Fruit fly (Drosophila melanogaster) whole organism, embryonic: Measurements from ENCODE around the gene Mgat4a.

Experiments
- CG10543 ChIP-seq: fragments of 200-800 bp; sonication (Bioruptor generic); optimal IDR thresholded peaks from 3 replicates; lab custom pipeline; 2017; ENCODE audit warnings: missing biosample characterization, mild to moderate bottlenecking, missing genetic modification characterization, moderate library complexity
- CG10565 ChIP-seq: fragments of 200-800 bp; sonication (Bioruptor generic); optimal IDR thresholded peaks from 3 replicates; lab custom pipeline; 2016; ENCODE audit warnings: missing biosample characterization, mild to moderate bottlenecking, missing genetic modification characterization
- CG11504 ChIP-seq: fragments of 200-800 bp; sonication (Bioruptor generic); optimal IDR thresholded peaks from 3 replicates; lab custom pipeline; 2019; ENCODE audit warnings: missing biosample characterization, mild to moderate bottlenecking, missing genetic modification characterization, moderate library complexity
- CG12104 ChIP-seq: fragments of 200-800 bp; sonication (Bioruptor generic); optimal IDR thresholded peaks from 3 replicates; lab custom pipeline; 2016; ENCODE audit warnings: missing biosample characterization, missing genetic modification characterization
- CG12219 ChIP-seq: fragments of 200-800 bp; sonication (Bioruptor generic); optimal IDR thresholded peaks from 3 replicates; lab custom pipeline; 2018; ENCODE audit warnings: missing biosample characterization, mild to moderate bottlenecking, missing genetic modification characterization
- CG13624 ChIP-seq: fragments of 200-800 bp; sonication (Bioruptor generic); optimal IDR thresholded peaks from 2 replicates; lab custom pipeline; 2016; ENCODE audit warnings: missing biosample characterization, missing genetic modification characterization
- CG15601 ChIP-seq: fragments of 200-800 bp; sonication (Bioruptor generic); optimal IDR thresholded peaks from 3 replicates; lab custom pipeline; 2019; ENCODE audit warnings: missing biosample characterization, mild to moderate bottlenecking, missing genetic modification characterization, moderate library complexity
- CG15696 ChIP-seq: fragments of 200-800 bp; sonication (Bioruptor generic); optimal IDR thresholded peaks from 2 replicates; lab custom pipeline; 2019; ENCODE audit warnings: missing biosample characterization, mild to moderate bottlenecking, missing genetic modification characterization, moderate library complexity
- CG17359 ChIP-seq: fragments of 200-800 bp; sonication (Bioruptor generic); optimal IDR thresholded peaks from 3 replicates; lab custom pipeline; 2018; ENCODE audit warnings: missing biosample characterization, mild to moderate bottlenecking, missing genetic modification characterization, moderate library complexity
- CG17385 ChIP-seq: fragments of 200-800 bp; sonication (Bioruptor generic); optimal IDR thresholded peaks from 3 replicates; lab custom pipeline; 2018; ENCODE audit warnings: missing biosample characterization, mild to moderate bottlenecking, missing genetic modification characterization
- CG17829 ChIP-seq: fragments of 200-800 bp; optimal IDR thresholded peaks from 2 replicates; lab custom pipeline; 2019; ENCODE audit warnings: missing biosample characterization, mild to moderate bottlenecking, missing genetic modification characterization, moderate library complexity
- CG2120 ChIP-seq: fragments of 200-800 bp; sonication (Bioruptor generic); optimal IDR thresholded peaks from 3 replicates; lab custom pipeline; 2016; ENCODE audit warnings: missing biosample characterization, missing genetic modification characterization
- CG4360 ChIP-seq: fragments of 200-800 bp; sonication (Bioruptor generic); IDR thresholded peaks from 2 replicates; pipeline ENCODE4 v1.3.6; 2022; ENCODE audit warnings: missing biosample characterization, missing genetic modification characterization
- CG5245 ChIP-seq: fragments of 200-800 bp; sonication (Bioruptor generic); optimal IDR thresholded peaks from 3 replicates; lab custom pipeline; 2016; ENCODE audit warnings: missing biosample characterization, missing genetic modification characterization
- CG6791 ChIP-seq: fragments of 200-800 bp; sonication (Bioruptor generic); IDR thresholded peaks from 3 replicates; pipeline ENCODE4 v1.3.6; 2022; ENCODE audit warnings: missing biosample characterization, missing genetic modification characterization; ENCODE audit not compliant: partially characterized antibody
- CG6854 ChIP-seq: fragments of 200-800 bp; sonication (Bioruptor generic); optimal IDR thresholded peaks from 3 replicates; lab custom pipeline; 2017; ENCODE audit warnings: missing biosample characterization, mild to moderate bottlenecking, missing genetic modification characterization
- CG7372 ChIP-seq: fragments of 200-800 bp; sonication (Bioruptor generic); IDR thresholded peaks from 2 replicates; pipeline ENCODE4 v1.3.6; 2022; ENCODE audit warnings: missing biosample characterization, missing genetic modification characterization
- CG7556 ChIP-seq: fragments of 200-800 bp; sonication (Bioruptor generic); optimal IDR thresholded peaks from 2 replicates; lab custom pipeline; 2017; ENCODE audit warnings: missing biosample characterization, mild to moderate bottlenecking, missing genetic modification characterization
- CG7839 ChIP-seq: fragments of 200-800 bp; sonication (Bioruptor generic); optimal IDR thresholded peaks from 3 replicates; lab custom pipeline; 2018; ENCODE audit warnings: missing biosample characterization, mild to moderate bottlenecking, missing genetic modification characterization, moderate library complexity
- CG7928 ChIP-seq: fragments of 200-800 bp; sonication (Bioruptor generic); optimal IDR thresholded peaks from 2 replicates; lab custom pipeline; 2017; ENCODE audit warnings: missing biosample characterization, mild to moderate bottlenecking, missing genetic modification characterization
- CG9727 ChIP-seq: fragments of 200-800 bp; sonication (Bioruptor generic); optimal IDR thresholded peaks from 3 replicates; lab custom pipeline; 2017; ENCODE audit warnings: missing biosample characterization, mild to moderate bottlenecking, missing genetic modification characterization
- CoRest ChIP-seq: fragments of 200-800 bp; sonication (Bioruptor generic); optimal IDR thresholded peaks from 3 replicates; lab custom pipeline; 2018; ENCODE audit warnings: missing biosample characterization, mild to moderate bottlenecking, missing genetic modification characterization, moderate library complexity
- D19B ChIP-seq: fragments of 200-800 bp; sonication (Bioruptor generic); optimal IDR thresholded peaks from 2 replicates; lab custom pipeline; 2017; ENCODE audit warnings: missing biosample characterization, mild to moderate bottlenecking, missing genetic modification characterization
- Doc3 ChIP-seq: fragments of 200-800 bp; sonication (Bioruptor generic); IDR thresholded peaks from 3 replicates; pipeline ENCODE4 v1.3.6; 2022; ENCODE audit warnings: missing biosample characterization, missing genetic modification characterization; ENCODE audit not compliant: partially characterized antibody
- ERR ChIP-seq: fragments of 200-800 bp; sonication (Bioruptor generic); optimal IDR thresholded peaks from 2 replicates; lab custom pipeline; 2016; ENCODE audit warnings: missing biosample characterization, missing genetic modification characterization
- Fer3 ChIP-seq: fragments of 200-800 bp; sonication (Bioruptor generic); optimal IDR thresholded peaks from 2 replicates; lab custom pipeline; 2018; ENCODE audit warnings: missing biosample characterization, mild to moderate bottlenecking, missing genetic modification characterization, moderate library complexity
- H2.0 ChIP-seq: fragments of 200-800 bp; sonication (Bioruptor generic); IDR thresholded peaks from 2 replicates; pipeline ENCODE4 v1.3.6; 2022; ENCODE audit warnings: missing biosample characterization, missing genetic modification characterization
- Six4 ChIP-seq: fragments of 200-800 bp; sonication (Bioruptor generic); optimal IDR thresholded peaks from 2 replicates; lab custom pipeline; 2016; ENCODE audit warnings: missing biosample characterization, missing genetic modification characterization
- YL-1 ChIP-seq: fragments of 200-800 bp; sonication (Bioruptor generic); optimal IDR thresholded peaks from 3 replicates; lab custom pipeline; 2017; ENCODE audit warnings: missing biosample characterization, mild to moderate bottlenecking, missing genetic modification characterization
- aop ChIP-seq: fragments of 200-800 bp; sonication (Bioruptor generic); IDR thresholded peaks from 2 replicates; pipeline ENCODE4 v1.3.6; 2022; ENCODE audit warnings: missing biosample characterization, missing genetic modification characterization
- cad ChIP-seq: fragments of >200 bp; optimal IDR thresholded peaks from 2 replicates; lab custom pipeline; 2017; ENCODE audit warnings: missing biosample characterization, missing genetic modification characterization
- caup ChIP-seq: fragments of 200-800 bp; sonication (Bioruptor generic); optimal IDR thresholded peaks from 3 replicates; lab custom pipeline; 2017; ENCODE audit warnings: missing biosample characterization, mild to moderate bottlenecking, missing genetic modification characterization, moderate library complexity; ENCODE audit not compliant: severe bottlenecking
- dpn ChIP-seq, 2 experiments: fragments of 200-800 bp; sonication (Bioruptor generic); optimal IDR thresholded peaks; 3 replicates each; lab custom pipeline; 2016; ENCODE audit warnings: missing biosample characterization in 2 of 2, missing genetic modification characterization in 2 of 2
- eve ChIP-seq, 2 experiments: fragments of >200 bp; optimal IDR thresholded peaks; 2 replicates each; lab custom pipeline; 2017; ENCODE audit warnings: missing biosample characterization in 2 of 2, missing genetic modification characterization in 2 of 2
- ewg ChIP-seq: fragments of 200-800 bp; sonication (Bioruptor generic); optimal IDR thresholded peaks from 3 replicates; lab custom pipeline; 2017; ENCODE audit warnings: mild to moderate bottlenecking, missing biosample characterization, missing genetic modification reagents, missing genetic modification characterization
- jumu ChIP-seq: fragments of 200-800 bp; sonication (Bioruptor generic); optimal IDR thresholded peaks from 3 replicates; lab custom pipeline; 2016; ENCODE audit warnings: missing biosample characterization, missing genetic modification characterization
- klu ChIP-seq: fragments of 200-800 bp; sonication (Bioruptor generic); IDR thresholded peaks from 2 replicates; pipeline ENCODE4 v1.3.6; 2022; ENCODE audit warnings: missing biosample characterization, missing genetic modification characterization
- nerfin-2 ChIP-seq: fragments of 200-800 bp; sonication (Bioruptor generic); IDR thresholded peaks from 2 replicates; pipeline ENCODE4 v1.3.6; 2022; ENCODE audit warnings: missing biosample characterization, missing genetic modification characterization; ENCODE audit not compliant: partially characterized antibody
- pan ChIP-seq, 4 experiments: fragments of >200 bp in 3 of 4; fragments of 200-800 bp in 1 of 4; sonication (Bioruptor generic) in 1 of 4; optimal IDR thresholded peaks in 3 of 4; IDR thresholded peaks in 1 of 4; 2 replicates each; pipeline versions ENCODE4 v1.3.6 to Lab custom; 2017 to 2022; ENCODE audit warnings: missing biosample characterization in 2 of 4, missing genetic modification characterization in 2 of 4, mixed read lengths in 1 of 4
- row ChIP-seq: fragments of 200-800 bp; sonication (Bioruptor generic); IDR thresholded peaks from 3 replicates; pipeline ENCODE4 v1.3.6; 2022; ENCODE audit warnings: missing biosample characterization, missing genetic modification characterization
- sens ChIP-seq: fragments of 200-800 bp; sonication (Bioruptor generic); peaks from one replicate; lab custom pipeline; 2016; ENCODE audit warnings: missing biosample characterization, missing genetic modification characterization
- seq ChIP-seq: fragments of 200-800 bp; sonication (Bioruptor generic); IDR thresholded peaks from 2 replicates; pipeline ENCODE4 v1.3.6; 2022; ENCODE audit warnings: missing biosample characterization, missing genetic modification characterization
- sim ChIP-seq: fragments of 200-800 bp; sonication (Bioruptor generic); IDR thresholded peaks from 2 replicates; pipeline ENCODE4 v1.3.6; 2022; ENCODE audit warnings: missing biosample characterization, missing genetic modification characterization
- slbo ChIP-seq: fragments of 200-800 bp; sonication (Bioruptor generic); IDR thresholded peaks from 2 replicates; pipeline ENCODE4 v1.3.6; 2022; ENCODE audit warnings: missing biosample characterization, missing genetic modification characterization
- slp2 ChIP-seq: fragments of 200-800 bp; sonication (Bioruptor generic); optimal IDR thresholded peaks from 2 replicates; lab custom pipeline; 2016; ENCODE audit warnings: missing biosample characterization, missing genetic modification characterization
- so ChIP-seq: fragments of 200-800 bp; sonication (Bioruptor generic); IDR thresholded peaks from 3 replicates; pipeline ENCODE4 v1.3.6; 2022; ENCODE audit warnings: missing biosample characterization, missing genetic modification characterization
- ssp ChIP-seq: fragments of 200-800 bp; sonication (Bioruptor generic); IDR thresholded peaks from 2 replicates; pipeline ENCODE4 v1.3.6; 2022; ENCODE audit warnings: missing biosample characterization, missing genetic modification characterization
- tup ChIP-seq: fragments of 200-800 bp; sonication (Bioruptor generic); optimal IDR thresholded peaks from 2 replicates; lab custom pipeline; 2016; ENCODE audit warnings: missing biosample characterization, mild to moderate bottlenecking, missing genetic modification characterization, moderate library complexity

The Mgat4a gene

dm6 chr3L:14781082-14781862 is 19.4 kb downstream of the Mgat4a start (continued):
- TF ChIP-seq ewg (GFP tag; lab: Kevin White, UChicago) = peak; percentile 40
- no peak for TF ChIP-seq CG10565 (GFP tag; lab: Kevin White, UChicago)
- TF ChIP-seq aop (GFP tag; lab: Robert Waterston, UW) = peak; percentile 93
- peak; percentile 88 for TF ChIP-seq CG12104 (GFP tag; lab: Kevin White, UChicago)
- no peak for TF ChIP-seq klu (GFP tag; lab: Robert Waterston, UW)
- no peak for TF ChIP-seq ssp (GFP tag; lab: Robert Waterston, UW)
- TF ChIP-seq cad (GFP tag; lab: Kevin White, UChicago) = no peak
- TF ChIP-seq seq (GFP tag; lab: Robert Waterston, UW) = peak; percentile 80; the same call in 1 of the 2 replicates
- TF ChIP-seq tup (GFP tag; lab: Kevin White, UChicago) = no peak
- peak; percentile 69 for TF ChIP-seq CG17359 (tag; lab: Kevin White, UChicago)
- TF ChIP-seq Six4 (GFP tag; lab: Kevin White, UChicago) = peak; percentile 21
- no peak; the same call in 2 of the 3 replicates for TF ChIP-seq Doc3 (GFP tag; lab: Robert Waterston, UW)
- TF ChIP-seq CG7839 (tag; lab: Kevin White, UChicago) = peak; percentile 79
- peak; percentile 34 to 64 for TF ChIP-seq dpn (GFP tag; optimal IDR thresholded peaks at IDR 0.05; lab: Kevin White, UChicago)
- TF ChIP-seq CG11504 (tag; lab: Kevin White, UChicago) = peak; percentile 85
- peak; percentile 65 for TF ChIP-seq CG12219 (GFP tag; lab: Kevin White, UChicago)
- TF ChIP-seq CG6791 (GFP tag; lab: Robert Waterston, UW) = no peak
- peak; percentile 58 for TF ChIP-seq CG15601 (tag; lab: Kevin White, UChicago)
- peak; percentile 29 for TF ChIP-seq CG13624 (GFP tag; lab: Kevin White, UChicago)
- peak; percentile 29 for TF ChIP-seq D19B
- TF ChIP-seq jumu = no peak
- TF ChIP-seq so (GFP tag; lab: Robert Waterston, UW) = peak; percentile 50; the same call in 1 of the 3 replicates
- peak; percentile 92 for TF ChIP-seq CG17829 (tag; lab: Kevin White, UChicago)
- TF ChIP-seq row (GFP tag; lab: Robert Waterston, UW) = peak; percentile 84
- peak; percentile 29 for TF ChIP-seq caup (GFP tag; lab: Kevin White, UChicago)
- peak; percentile 32 for TF ChIP-seq Fer3 (tag; lab: Kevin White, UChicago)
- TF ChIP-seq CG17385 = peak; percentile 72
- TF ChIP-seq nerfin-2 = no peak
- TF ChIP-seq eve (GFP tag; optimal IDR thresholded peaks at IDR 0.05; lab: Kevin White, UChicago) = peak in 1 of 2 experiments; percentile 85
- TF ChIP-seq YL-1 = peak; percentile 50
- TF ChIP-seq CG7372 (GFP tag; lab: Robert Waterston, UW) = 0 out of 2 replicates have a peak, but pooled peaks have one; percentile 23
- TF ChIP-seq CG6854 (GFP tag; lab: Kevin White, UChicago) = peak; percentile 72
- peak; percentile 66 for TF ChIP-seq CG15696 (tag; lab: Kevin White, UChicago)
- peak; percentile 30 for TF ChIP-seq ERR (GFP tag; lab: Kevin White, UChicago)
- TF ChIP-seq CG7556 (GFP tag; lab: Kevin White, UChicago) = peak; percentile 79
- peak; percentile 95 for TF ChIP-seq sens
- TF ChIP-seq CG4360 (GFP tag; lab: Robert Waterston, UW) = peak; percentile 67
- TF ChIP-seq CG9727 (GFP tag; lab: Kevin White, UChicago) = peak; percentile 86
- TF ChIP-seq CG2120 (GFP tag; lab: Kevin White, UChicago) = peak; percentile 58
- 0 out of 2 replicates have a peak, but pooled peaks have one; percentile 2 for TF ChIP-seq H2.0 (GFP tag; lab: Robert Waterston, UW)
- TF ChIP-seq sim = no peak
- TF ChIP-seq CG7928 (GFP tag; lab: Kevin White, UChicago) = no peak
- TF ChIP-seq CG10543 (GFP tag; lab: Kevin White, UChicago) = peak; percentile 82
- no peak for TF ChIP-seq pan (optimal IDR thresholded peaks at IDR 0.05; lab: Kevin White, UChicago)
- peak in 1 of 2 experiments; percentile 42 for TF ChIP-seq pan (GFP tag; optimal IDR thresholded peaks at IDR 0.05 in 1 of 2, IDR thresholded peaks at IDR 0.05 in 1 of 2)
- TF ChIP-seq CG5245 (GFP tag; lab: Kevin White, UChicago) = peak; percentile 32
- peak; percentile 87 for TF ChIP-seq CoRest
- no peak for TF ChIP-seq slp2 (GFP tag; lab: Kevin White, UChicago)
- TF ChIP-seq slbo = peak; percentile 56
